1 fruit fly cellular context compared by ENCODE assay signal in the genomic region with DNA sequence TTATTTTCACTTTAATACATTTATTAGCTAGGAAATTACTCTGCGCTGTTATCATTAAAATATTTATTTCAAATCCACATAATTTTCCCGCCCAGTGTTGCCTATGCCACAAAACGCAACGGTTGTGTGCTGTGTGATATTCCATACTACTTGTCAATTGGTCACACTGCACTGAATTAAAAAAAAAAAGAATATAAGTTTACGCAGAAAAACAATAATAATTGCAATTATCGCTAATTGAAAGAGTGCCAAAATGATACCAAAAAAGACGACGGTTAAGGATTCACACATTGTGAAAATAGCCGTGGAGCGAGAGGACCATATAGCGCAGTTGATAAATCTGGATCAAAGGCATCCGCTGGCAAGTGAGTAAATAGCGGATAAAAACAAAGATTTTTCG.
TF ChIP-seq lines count a peak whose summit lies in the region.

A gene (plus strand): TSS at position 141 of the 400 bp plus-strand sequence.

TF ChIP-seq in whole organism, embryonic, 481 proteins besides CTCF, POLR2A, EP300 and RAD21 (continued from another document):
- TF ChIP-seq Lim3 (GFP tag; IDR thresholded peaks at IDR 0.05; lab: Robert Waterston, UW) (no peak), cato (GFP tag; optimal IDR thresholded peaks at IDR 0.05; lab: Kevin White, UChicago; ENCODE audit: borderline replicate concordance) (no peak), Atf3 (GFP tag; optimal IDR thresholded peaks at IDR 0.05; lab: Kevin White, UChicago) (no peak), CG1233 (GFP tag; optimal IDR thresholded peaks at IDR 0.05; lab: Kevin White, UChicago) (no peak), CG12744 (GFP tag; optimal IDR thresholded peaks at IDR 0.05; lab: Kevin White, UChicago) (no peak), Opbp (GFP tag; IDR thresholded peaks at IDR 0.05; lab: Robert Waterston, UW; ENCODE audit: partially characterized antibody) (0 out of 3 replicates have a peak, but pooled peaks have one; percentile 8), HLH54F (GFP tag; optimal IDR thresholded peaks at IDR 0.05; lab: Kevin White, UChicago) (no peak), pros (GFP tag; optimal IDR thresholded peaks at IDR 0.05; lab: Kevin White, UChicago) (no peak), Sin3A (optimal IDR thresholded peaks at IDR 0.05; lab: Kevin White, UChicago) (peak; percentile 6), CG8478 (optimal IDR thresholded peaks at IDR 0.05; lab: Kevin White, UChicago) (no peak), ttk (GFP tag; IDR thresholded peaks at IDR 0.05; lab: Robert Waterston, UW) (no peak), CG12659 (GFP tag; optimal IDR thresholded peaks at IDR 0.05; lab: Kevin White, UChicago) (peak; percentile 5), CG13287 (GFP tag; IDR thresholded peaks at IDR 0.05; lab: Robert Waterston, UW; ENCODE audit: partially characterized antibody) (peak; percentile 17; the same call in 1 of the 2 replicates), CG6854 (GFP tag; optimal IDR thresholded peaks at IDR 0.05; lab: Kevin White, UChicago) (no peak), zen (tag; optimal IDR thresholded peaks at IDR 0.05; lab: Kevin White, UChicago) (peak; percentile 42), CG12104 (GFP tag; optimal IDR thresholded peaks at IDR 0.05; lab: Kevin White, UChicago) (no peak), slp2 (GFP tag; optimal IDR thresholded peaks at IDR 0.05; lab: Kevin White, UChicago) (no peak), bab2 (GFP tag; optimal IDR thresholded peaks at IDR 0.05; lab: Kevin White, UChicago) (no peak), CG34422 (GFP tag; IDR thresholded peaks at IDR 0.05; lab: Robert Waterston, UW) (no peak), Sry-β (GFP tag; optimal IDR thresholded peaks at IDR 0.05; lab: Kevin White, UChicago) (peak; percentile 66), HmgZ (tag; optimal IDR thresholded peaks at IDR 0.05; lab: Kevin White, UChicago) (peak; percentile 5), CG10543 (GFP tag; optimal IDR thresholded peaks at IDR 0.05; lab: Kevin White, UChicago) (no peak), BEAF-32 (GFP tag; optimal IDR thresholded peaks at IDR 0.05; lab: Kevin White, UChicago) (peak; percentile 28), Ets97D (GFP tag; optimal IDR thresholded peaks at IDR 0.05; lab: Kevin White, UChicago) (peak; percentile 37), CG9215 (GFP tag; IDR thresholded peaks at IDR 0.05; lab: Robert Waterston, UW) (no peak), jigr1 (GFP tag; IDR thresholded peaks at IDR 0.05; lab: Robert Waterston, UW) (no peak), CG32772 (GFP tag; IDR thresholded peaks at IDR 0.05; lab: Robert Waterston, UW) (peak; percentile 50; the same call in 1 of the 2 replicates), nerfin-2 (GFP tag; IDR thresholded peaks at IDR 0.05; lab: Robert Waterston, UW; ENCODE audit: partially characterized antibody) (no peak), corto (GFP tag; optimal IDR thresholded peaks at IDR 0.05; lab: Kevin White, UChicago) (no peak), Chrac-16 (GFP tag; optimal IDR thresholded peaks at IDR 0.05; lab: Kevin White, UChicago) (no peak), CG9437 (GFP tag; optimal IDR thresholded peaks at IDR 0.05; lab: Kevin White, UChicago) (no peak), Myb (GFP tag; optimal IDR thresholded peaks at IDR 0.05; lab: Kevin White, UChicago) (peak; percentile 12), pzg (GFP tag; optimal IDR thresholded peaks at IDR 0.05; lab: Kevin White, UChicago) (peak; percentile 64), CG1603 (tag; optimal IDR thresholded peaks at IDR 0.05; lab: Kevin White, UChicago) (peak; percentile 24), CG4360 (GFP tag; IDR thresholded peaks at IDR 0.05; lab: Robert Waterston, UW) (0 out of 2 replicates have a peak, but pooled peaks have one; percentile 19), CG4617 (GFP tag; optimal IDR thresholded peaks at IDR 0.05; lab: Kevin White, UChicago; ENCODE audit: borderline replicate concordance) (peak; percentile 87), Sry-δ (GFP tag; optimal IDR thresholded peaks at IDR 0.05; lab: Kevin White, UChicago) (peak; percentile 18), CG14860 (GFP tag; IDR thresholded peaks at IDR 0.05; lab: Robert Waterston, UW; ENCODE audit: partially characterized antibody) (no peak), hkb (optimal IDR thresholded peaks at IDR 0.05; lab: Kevin White, UChicago) (no peak), hkb (GFP tag; IDR thresholded peaks at IDR 0.05; lab: Robert Waterston, UW) (no peak), stwl (tag; optimal IDR thresholded peaks at IDR 0.05; lab: Kevin White, UChicago) (peak; percentile 58), CG14710 (tag; optimal IDR thresholded peaks at IDR 0.05; lab: Kevin White, UChicago) (peak; percentile 98), fd64A (GFP tag; optimal IDR thresholded peaks at IDR 0.05; lab: Kevin White, UChicago) (no peak), Gsc (GFP tag; IDR thresholded peaks at IDR 0.05; lab: Robert Waterston, UW) (no peak), CG18262 (tag; optimal IDR thresholded peaks at IDR 0.05; lab: Kevin White, UChicago) (peak; percentile 60), CG10267 (tag; optimal IDR thresholded peaks at IDR 0.05; lab: Kevin White, UChicago) (peak; percentile 69), CG9817 (tag; optimal IDR thresholded peaks at IDR 0.05; lab: Kevin White, UChicago) (no peak), B-H2 (GFP tag; optimal IDR thresholded peaks at IDR 0.05; lab: Kevin White, UChicago) (no peak), YL-1 (GFP tag; optimal IDR thresholded peaks at IDR 0.05; lab: Kevin White, UChicago) (peak; percentile 23), gfzf (GFP tag; optimal IDR thresholded peaks at IDR 0.05; lab: Kevin White, UChicago) (peak; percentile 87), CG17186 (GFP tag; optimal IDR thresholded peaks at IDR 0.05; lab: Kevin White, UChicago) (peak; percentile 83), Six4 (GFP tag; optimal IDR thresholded peaks at IDR 0.05; lab: Kevin White, UChicago) (no peak), grn (GFP tag; optimal IDR thresholded peaks at IDR 0.05; lab: Kevin White, UChicago) (no peak), btn (GFP tag; optimal IDR thresholded peaks at IDR 0.05; lab: Kevin White, UChicago) (no peak), zf30C (GFP tag; optimal IDR thresholded peaks at IDR 0.05; lab: Kevin White, UChicago) (no peak), sens (GFP tag; lab: Kevin White, UChicago) (peak; percentile 37), sqz (GFP tag; optimal IDR thresholded peaks at IDR 0.05; lab: Kevin White, UChicago) (peak; percentile 85), MBD-R2 (GFP tag; IDR thresholded peaks at IDR 0.05; lab: Robert Waterston, UW) (peak; percentile 46), zfh1 (GFP tag; IDR thresholded peaks at IDR 0.05; lab: Robert Waterston, UW) (no peak), CG7372 (GFP tag; IDR thresholded peaks at IDR 0.05; lab: Robert Waterston, UW) (no peak), onecut (GFP tag; IDR thresholded peaks at IDR 0.05; lab: Robert Waterston, UW) (no peak), sd (tag; optimal IDR thresholded peaks at IDR 0.05; lab: Kevin White, UChicago) (peak; percentile 1)
TF ChIP-seq in whole organism, embryonic: peak in this region for 36.
